Fruit fly (Drosophila melanogaster) whole organism, embryonic: ENCODE results near the gene NK7.1.

Source experiments
- ATbp ChIP-seq: fragments of 200-800 bp; sonication (Bioruptor generic); optimal IDR thresholded peaks from 2 replicates; lab custom pipeline; 2017; ENCODE audit warnings: missing biosample characterization, mild to moderate bottlenecking, missing genetic modification characterization, missing genetic modification reagents
- Ada2b ChIP-seq: fragments of 200-800 bp; sonication (Bioruptor generic); IDR thresholded peaks from 2 replicates; pipeline ENCODE4 v1.3.6; 2022; ENCODE audit warnings: missing biosample characterization, missing genetic modification characterization
- C15 ChIP-seq: fragments of 200-800 bp; sonication (Bioruptor generic); IDR thresholded peaks from 3 replicates; pipeline ENCODE4 v1.3.6; 2022; ENCODE audit warnings: missing biosample characterization, missing genetic modification characterization
- CG10274 ChIP-seq: fragments of 200-800 bp; sonication (Bioruptor generic); optimal IDR thresholded peaks from 3 replicates; lab custom pipeline; 2017; ENCODE audit warnings: missing biosample characterization, mild to moderate bottlenecking, missing genetic modification characterization
- CG11456 ChIP-seq: fragments of 200-800 bp; sonication (Bioruptor generic); IDR thresholded peaks from 3 replicates; pipeline ENCODE4 v1.3.6; 2022; ENCODE audit warnings: missing biosample characterization, missing genetic modification characterization
- CG12155 ChIP-seq: fragments of 200-800 bp; sonication (Bioruptor generic); optimal IDR thresholded peaks from 3 replicates; lab custom pipeline; 2016; ENCODE audit warnings: missing biosample characterization, missing genetic modification characterization
- CG12219 ChIP-seq: fragments of 200-800 bp; sonication (Bioruptor generic); optimal IDR thresholded peaks from 3 replicates; lab custom pipeline; 2018; ENCODE audit warnings: missing biosample characterization, mild to moderate bottlenecking, missing genetic modification characterization
- CG12659 ChIP-seq: fragments of 200-800 bp; sonication (Bioruptor generic); optimal IDR thresholded peaks from 3 replicates; lab custom pipeline; 2017; ENCODE audit warnings: mild to moderate bottlenecking, missing biosample characterization, missing genetic modification reagents, missing genetic modification characterization
- CG13296 ChIP-seq: fragments of 200-800 bp; sonication (Bioruptor generic); optimal IDR thresholded peaks from 3 replicates; lab custom pipeline; 2018; ENCODE audit warnings: missing biosample characterization, mild to moderate bottlenecking, missing genetic modification characterization
- CG13894 ChIP-seq: fragments of 200-800 bp; sonication (Bioruptor generic); optimal IDR thresholded peaks from 3 replicates; lab custom pipeline; 2018; ENCODE audit warnings: missing biosample characterization, mild to moderate bottlenecking, missing genetic modification characterization, moderate library complexity
- CG1647 ChIP-seq: fragments of 200-800 bp; sonication (Bioruptor generic); optimal IDR thresholded peaks from 3 replicates; lab custom pipeline; 2016; ENCODE audit warnings: missing biosample characterization, missing genetic modification characterization
- CG17568 ChIP-seq: fragments of 200-800 bp; sonication (Bioruptor generic); optimal IDR thresholded peaks from 2 replicates; lab custom pipeline; 2018; ENCODE audit warnings: missing biosample characterization, mild to moderate bottlenecking, missing genetic modification characterization, moderate library complexity
- CG18262 ChIP-seq: fragments of 200-800 bp; optimal IDR thresholded peaks from 3 replicates; lab custom pipeline; 2019; ENCODE audit warnings: missing biosample characterization, mild to moderate bottlenecking, missing genetic modification characterization, moderate library complexity
- CG18599 ChIP-seq: fragments of 200-800 bp; sonication (Bioruptor generic); optimal IDR thresholded peaks from 3 replicates; lab custom pipeline; 2017; ENCODE audit warnings: missing biosample characterization, missing genetic modification characterization, mild to moderate bottlenecking, moderate library complexity, missing genetic modification reagents
- CG2202 ChIP-seq: fragments of 200-800 bp; sonication (Bioruptor generic); optimal IDR thresholded peaks from 2 replicates; lab custom pipeline; 2018; ENCODE audit warnings: missing biosample characterization, mild to moderate bottlenecking, missing genetic modification characterization
- CG32532 ChIP-seq: fragments of 200-800 bp; sonication (Bioruptor generic); IDR thresholded peaks from 2 replicates; pipeline ENCODE4 v1.3.6; 2022; ENCODE audit warnings: missing biosample characterization, missing genetic modification characterization
- CG3847 ChIP-seq: fragments of 200-800 bp; sonication (Bioruptor generic); IDR thresholded peaks from 2 replicates; pipeline ENCODE4 v1.3.6; 2022; ENCODE audit warnings: missing biosample characterization, missing genetic modification characterization
- CG3995 ChIP-seq: fragments of 200-800 bp; sonication (Bioruptor generic); optimal IDR thresholded peaks from 3 replicates; lab custom pipeline; 2016; ENCODE audit warnings: missing biosample characterization, missing genetic modification characterization
- CG42726 ChIP-seq: fragments of 200-800 bp; sonication (Bioruptor generic); IDR thresholded peaks from 2 replicates; pipeline ENCODE4 v1.3.6; 2022; ENCODE audit warnings: missing biosample characterization, missing genetic modification characterization; ENCODE audit not compliant: partially characterized antibody
- CG5180 ChIP-seq: fragments of 200-800 bp; sonication (Bioruptor generic); optimal IDR thresholded peaks from 3 replicates; lab custom pipeline; 2017; ENCODE audit warnings: missing biosample characterization, missing genetic modification characterization, mild to moderate bottlenecking, moderate library complexity, missing genetic modification reagents
- CG5953 ChIP-seq: fragments of 200-800 bp; sonication (Bioruptor generic); IDR thresholded peaks from 2 replicates; pipeline ENCODE4 v1.3.6; 2022; ENCODE audit warnings: missing biosample characterization, missing genetic modification characterization
- CG7372 ChIP-seq: fragments of 200-800 bp; sonication (Bioruptor generic); IDR thresholded peaks from 2 replicates; pipeline ENCODE4 v1.3.6; 2022; ENCODE audit warnings: missing biosample characterization, missing genetic modification characterization
- Dp ChIP-seq: fragments of 200-800 bp; sonication (Bioruptor generic); optimal IDR thresholded peaks from 2 replicates; lab custom pipeline; 2018; ENCODE audit warnings: missing biosample characterization, mild to moderate bottlenecking, missing genetic modification characterization, moderate library complexity
- Hr3 ChIP-seq: fragments of 200-800 bp; sonication (Bioruptor generic); optimal IDR thresholded peaks from 3 replicates; lab custom pipeline; 2016; ENCODE audit warnings: missing biosample characterization, missing genetic modification characterization
- Hr51 ChIP-seq, 2 experiments: fragments of 200-800 bp; sonication (Bioruptor generic); optimal IDR thresholded peaks; 2 replicates in 1 of 2; 3 replicates in 1 of 2; lab custom pipeline; 2016 to 2018; ENCODE audit warnings: missing biosample characterization in 2 of 2, missing genetic modification characterization in 2 of 2, mild to moderate bottlenecking in 1 of 2, moderate library complexity in 1 of 2
- Mrtf ChIP-seq: fragments of 200-800 bp; sonication (Bioruptor generic); IDR thresholded peaks from 3 replicates; pipeline ENCODE4 v1.3.6; 2022; ENCODE audit warnings: missing biosample characterization, missing genetic modification characterization
- NC2β ChIP-seq: fragments of 200-800 bp; sonication (Bioruptor generic); optimal IDR thresholded peaks from 2 replicates; lab custom pipeline; 2016; ENCODE audit warnings: missing biosample characterization, missing genetic modification characterization
- Rx ChIP-seq: fragments of 200-800 bp; sonication (Bioruptor generic); IDR thresholded peaks from 2 replicates; pipeline ENCODE4 v1.3.6; 2022; ENCODE audit warnings: missing biosample characterization, missing genetic modification characterization
- Taf1 ChIP-seq: fragments of 200-800 bp; sonication (Bioruptor generic); IDR thresholded peaks from 2 replicates; pipeline ENCODE4 v1.3.6; 2022; ENCODE audit warnings: missing biosample characterization, missing genetic modification characterization
- abd-A ChIP-seq: fragments of 200-800 bp; sonication (Bioruptor generic); optimal IDR thresholded peaks from 3 replicates; lab custom pipeline; 2019; ENCODE audit warnings: missing biosample characterization, mild to moderate bottlenecking, missing genetic modification characterization, moderate library complexity
- aop ChIP-seq: fragments of 200-800 bp; sonication (Bioruptor generic); IDR thresholded peaks from 2 replicates; pipeline ENCODE4 v1.3.6; 2022; ENCODE audit warnings: missing biosample characterization, missing genetic modification characterization
- ato ChIP-seq: fragments of 200-800 bp; sonication (Bioruptor generic); IDR thresholded peaks from 2 replicates; pipeline ENCODE4 v1.3.6; 2022; ENCODE audit warnings: missing biosample characterization, missing genetic modification characterization; ENCODE audit not compliant: partially characterized antibody
- cato ChIP-seq: fragments of 200-800 bp; sonication (Bioruptor generic); optimal IDR thresholded peaks from 2 replicates; lab custom pipeline; 2016; ENCODE audit warnings: missing biosample characterization, missing genetic modification characterization, borderline replicate concordance
- caup ChIP-seq: fragments of 200-800 bp; sonication (Bioruptor generic); optimal IDR thresholded peaks from 3 replicates; lab custom pipeline; 2017; ENCODE audit warnings: missing biosample characterization, mild to moderate bottlenecking, missing genetic modification characterization, moderate library complexity; ENCODE audit not compliant: severe bottlenecking
- chif ChIP-seq, 2 experiments: fragments of 200-800 bp; sonication (Bioruptor generic); optimal IDR thresholded peaks; 3 replicates each; lab custom pipeline; 2016; ENCODE audit warnings: missing biosample characterization in 2 of 2, missing genetic modification characterization in 2 of 2
- crol ChIP-seq: fragments of 200-800 bp; sonication (Bioruptor generic); IDR thresholded peaks from 2 replicates; pipeline ENCODE4 v1.3.6; 2022; ENCODE audit warnings: missing biosample characterization, missing genetic modification characterization
- dysf ChIP-seq: fragments of 200-800 bp; sonication (Bioruptor generic); IDR thresholded peaks from 3 replicates; pipeline ENCODE4 v1.3.6; 2022; ENCODE audit warnings: missing biosample characterization, missing genetic modification characterization
- gce ChIP-seq: fragments of 200-800 bp; sonication (Bioruptor generic); IDR thresholded peaks from 3 replicates; pipeline ENCODE4 v1.3.6; 2022; ENCODE audit warnings: missing biosample characterization, missing genetic modification characterization
- hbn ChIP-seq: fragments of 200-800 bp; sonication (Bioruptor generic); IDR thresholded peaks from 2 replicates; pipeline ENCODE4 v1.3.6; 2022; ENCODE audit warnings: missing biosample characterization, missing genetic modification characterization; ENCODE audit not compliant: partially characterized antibody
- jigr1 ChIP-seq: fragments of 200-800 bp; sonication (Bioruptor generic); IDR thresholded peaks from 3 replicates; pipeline ENCODE4 v1.3.6; 2022; ENCODE audit warnings: missing biosample characterization, missing genetic modification characterization
- onecut ChIP-seq: fragments of 200-800 bp; sonication (Bioruptor generic); IDR thresholded peaks from 2 replicates; pipeline ENCODE4 v1.3.6; 2022; ENCODE audit warnings: missing biosample characterization, missing genetic modification characterization
- pho ChIP-seq: fragments of 200-800 bp; sonication (Bioruptor generic); optimal IDR thresholded peaks from 2 replicates; lab custom pipeline; 2016; ENCODE audit warnings: missing biosample characterization, missing genetic modification characterization
- sna ChIP-seq: fragments of 200-800 bp; sonication (Bioruptor generic); IDR thresholded peaks from 2 replicates; pipeline ENCODE4 v1.3.6; 2022; ENCODE audit warnings: missing biosample characterization, missing genetic modification characterization; ENCODE audit not compliant: partially characterized antibody
- stc ChIP-seq: fragments of 200-800 bp; sonication (Bioruptor generic); IDR thresholded peaks from 2 replicates; pipeline ENCODE4 v1.3.6; 2022; ENCODE audit warnings: missing biosample characterization, missing genetic modification characterization
- tap ChIP-seq: fragments of 200-800 bp; optimal IDR thresholded peaks from 3 replicates; lab custom pipeline; 2019; ENCODE audit warnings: missing biosample characterization, mild to moderate bottlenecking, missing genetic modification characterization, moderate library complexity
- tll ChIP-seq, 2 experiments: fragments of 200-800 bp in 1 of 2; fragments of >200 bp in 1 of 2; sonication (Bioruptor generic) in 1 of 2; optimal IDR thresholded peaks; 2 replicates each; lab custom pipeline; 2017 to 2019; ENCODE audit warnings: missing biosample characterization in 2 of 2, missing genetic modification characterization in 2 of 2, mild to moderate bottlenecking in 1 of 2, moderate library complexity in 1 of 2
- trem ChIP-seq: fragments of 200-800 bp; optimal IDR thresholded peaks from 3 replicates; lab custom pipeline; 2019; ENCODE audit warnings: missing biosample characterization, mild to moderate bottlenecking, missing genetic modification characterization, moderate library complexity
- zf30C ChIP-seq: fragments of 200-800 bp; sonication (Bioruptor generic); optimal IDR thresholded peaks from 3 replicates; lab custom pipeline; 2018; ENCODE audit warnings: missing biosample characterization, mild to moderate bottlenecking, missing genetic modification characterization

The NK7.1 gene

dm6 chr3R:14370199-14370933, 2.4 kb downstream of the NK7.1 start (continued):
- TF ChIP-seq tll (GFP tag; optimal IDR thresholded peaks at IDR 0.05; lab: Kevin White, UChicago) (no peak), zf30C (GFP tag; lab: Kevin White, UChicago) (no peak), CG11456 (GFP tag; lab: Robert Waterston, UW) (peak; percentile 79), CG12219 (GFP tag; lab: Kevin White, UChicago) (peak; percentile 78), Ada2b (GFP tag; lab: Robert Waterston, UW) (peak; percentile 82), trem (tag; lab: Kevin White, UChicago) (peak; percentile 18), hbn (GFP tag; lab: Robert Waterston, UW) (no peak), CG18599 (GFP tag; lab: Kevin White, UChicago) (peak; percentile 70), CG17568 (GFP tag; lab: Kevin White, UChicago) (peak; percentile 64), crol (GFP tag; lab: Robert Waterston, UW) (no peak), Taf1 (peak; percentile 64), ATbp (GFP tag; lab: Kevin White, UChicago) (peak; percentile 79), sna (GFP tag; lab: Robert Waterston, UW) (no peak), CG1647 (GFP tag; lab: Kevin White, UChicago) (peak; percentile 50), CG5180 (no peak), CG32532 (peak; percentile 86), C15 (GFP tag; lab: Robert Waterston, UW) (peak; percentile 22; the same call in 1 of the 3 replicates), CG18262 (tag; lab: Kevin White, UChicago) (peak; percentile 58), onecut (GFP tag; lab: Robert Waterston, UW) (no peak; the same call in none of the 2 replicates), caup (GFP tag; lab: Kevin White, UChicago) (peak; percentile 58), CG13296 (GFP tag; lab: Kevin White, UChicago) (peak; percentile 44), cato (GFP tag; lab: Kevin White, UChicago) (peak; percentile 71), CG42726 (no peak), CG3847 (GFP tag; lab: Robert Waterston, UW) (peak; percentile 77), Hr3 (GFP tag; lab: Kevin White, UChicago) (peak; percentile 77), dysf (GFP tag; lab: Robert Waterston, UW) (peak; percentile 91; the same call in 2 of the 3 replicates), pho (GFP tag; lab: Kevin White, UChicago) (peak; percentile 75), Rx (GFP tag; lab: Robert Waterston, UW) (peak; percentile 82), gce (peak; percentile 71; the same call in 1 of the 3 replicates), stc (GFP tag; lab: Robert Waterston, UW) (peak; percentile 85), abd-A (tag; lab: Kevin White, UChicago) (peak; percentile 96), CG10274 (GFP tag; lab: Kevin White, UChicago) (no peak), aop (GFP tag; lab: Robert Waterston, UW) (0 out of 2 replicates have a peak, but pooled peaks have one; percentile 34), Dp (no peak), tap (tag; lab: Kevin White, UChicago) (peak; percentile 11), Mrtf (GFP tag; lab: Robert Waterston, UW) (peak; percentile 80), CG7372 (GFP tag; lab: Robert Waterston, UW) (peak; percentile 73), ato (GFP tag; lab: Robert Waterston, UW) (no peak), chif (GFP tag; optimal IDR thresholded peaks at IDR 0.05; lab: Kevin White, UChicago) (peak; percentile 73 to 84), CG12659 (GFP tag; lab: Kevin White, UChicago) (peak; percentile 78), CG2202 (tag; lab: Kevin White, UChicago) (peak; percentile 19), Hr51 (GFP tag; optimal IDR thresholded peaks at IDR 0.05; lab: Kevin White, UChicago) (peak; percentile 46 to 89), jigr1 (GFP tag; lab: Robert Waterston, UW) (peak; percentile 65; the same call in 1 of the 3 replicates), CG3995 (GFP tag; lab: Kevin White, UChicago) (no peak), CG13894 (no peak), CG5953 (peak; percentile 79), NC2β (GFP tag; lab: Kevin White, UChicago) (peak; percentile 63), CG12155 (GFP tag; lab: Kevin White, UChicago) (peak; percentile 70)
